Fruit fly (Drosophila melanogaster): ENCODE measurements around the gene Prp18.
A peak's percentile ranks its signal among the peaks of the same experiment; 100 is the strongest.

The Prp18 gene

DNA sequence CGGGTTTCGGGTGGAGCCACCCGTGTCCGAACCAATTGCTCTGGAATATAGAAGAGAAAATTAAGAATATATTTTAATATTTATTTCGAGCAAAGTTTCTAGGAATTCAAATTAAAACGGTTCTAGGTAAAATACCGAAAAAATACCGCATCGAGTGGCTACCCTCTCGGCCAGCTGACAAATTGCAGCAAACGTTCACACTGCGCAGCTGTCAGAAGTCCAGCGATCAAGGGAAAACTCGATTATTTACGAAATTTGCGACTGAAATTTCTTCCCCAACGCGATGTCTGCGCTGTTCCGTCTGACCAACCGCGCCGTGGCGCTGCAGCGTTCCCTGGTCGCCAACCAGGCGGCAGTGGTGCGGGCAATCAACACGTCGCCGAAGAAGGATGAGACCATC, 3.9 kb downstream of the Prp18 start, which contains the start of gene NP15.6:
Gene NP15.6, plus strand, starts transcription at position 204 of the 400 bp plus-strand sequence.
- no peak for TF ChIP-seq usp (GFP tag; optimal IDR thresholded peaks at IDR 0.05)
- no peak for TF ChIP-seq jim (GFP tag; optimal IDR thresholded peaks at IDR 0.05)
- TF ChIP-seq Abd-B (GFP tag; optimal IDR thresholded peaks at IDR 0.05): no peak
- no peak for TF ChIP-seq CrebA (GFP tag; optimal IDR thresholded peaks at IDR 0.05; ENCODE audit: borderline replicate concordance)
- no peak for TF ChIP-seq Mio (GFP tag; optimal IDR thresholded peaks at IDR 0.05)
- TF ChIP-seq sage (GFP tag; optimal IDR thresholded peaks at IDR 0.05): no peak
- TF ChIP-seq Hnf4 (GFP tag; optimal IDR thresholded peaks at IDR 0.05): no peak
- TF ChIP-seq rgr (GFP tag; optimal IDR thresholded peaks at IDR 0.05): no peak
- TF ChIP-seq dl (GFP tag; optimal IDR thresholded peaks at IDR 0.05; ENCODE audit: insufficient read depth in 1 of 2, partially characterized antibody in 2 of 2): no peak
- no peak for TF ChIP-seq CG9705 (GFP tag; optimal IDR thresholded peaks at IDR 0.05)
- TF ChIP-seq pan (optimal IDR thresholded peaks at IDR 0.05): no peak

- no peak for TF ChIP-seq Vsx2 (GFP tag; optimal IDR thresholded peaks at IDR 0.05; ENCODE audit: partially characterized antibody)
- TF ChIP-seq pan (optimal IDR thresholded peaks at IDR 0.05): no peak
- no peak for TF ChIP-seq sage (GFP tag; optimal IDR thresholded peaks at IDR 0.05)
- no peak for TF ChIP-seq Abd-B (GFP tag; optimal IDR thresholded peaks at IDR 0.05)
- TF ChIP-seq HLH106 (tag; optimal IDR thresholded peaks at IDR 0.05): no peak
- no peak for TF ChIP-seq sv (GFP tag; optimal IDR thresholded peaks at IDR 0.05)
- no peak for TF ChIP-seq Rel (GFP tag; optimal IDR thresholded peaks at IDR 0.05)
- no peak for TF ChIP-seq Rel (tag; optimal IDR thresholded peaks at IDR 0.05)
- no peak for TF ChIP-seq GATAd (GFP tag; optimal IDR thresholded peaks at IDR 0.05)
- no peak for TF ChIP-seq Myc (optimal IDR thresholded peaks at IDR 0.05)
- no peak for TF ChIP-seq Dif (GFP tag; optimal IDR thresholded peaks at IDR 0.05; ENCODE audit: partially characterized antibody)
- no peak for TF ChIP-seq dl (GFP tag; optimal IDR thresholded peaks at IDR 0.05; ENCODE audit: insufficient read depth in 1 of 2, partially characterized antibody in 2 of 2)
- TF ChIP-seq Mio (GFP tag; optimal IDR thresholded peaks at IDR 0.05): no peak
- no peak for TF ChIP-seq CrebA (GFP tag; optimal IDR thresholded peaks at IDR 0.05; ENCODE audit: borderline replicate concordance)
- TF ChIP-seq lola (GFP tag; optimal IDR thresholded peaks at IDR 0.05): no peak
- no peak for TF ChIP-seq CG32264 (GFP tag; optimal IDR thresholded peaks at IDR 0.05)
Measured at dm6 chr3R:19024761-19025160, 6.3 kb downstream of the Prp18 start, which contains the start of gene CG14285. TSS of gene CG14285 (plus strand) at chr3R:19025099.

dm6 chr3R:19023862-19024261, 7.2 kb downstream of the Prp18 start, which contains the start of the genes CG6005 and CG14286:
TSS of gene CG6005 (minus strand) at chr3R:19024030.
TSS of gene CG14286 (plus strand) at chr3R:19024092.
- TF ChIP-seq Sp1 (GFP tag; optimal IDR thresholded peaks at IDR 0.05): peak; percentile 2
- TF ChIP-seq rgr (GFP tag; optimal IDR thresholded peaks at IDR 0.05): peak; percentile 66
- TF ChIP-seq HLH106 (tag; optimal IDR thresholded peaks at IDR 0.05): peak; percentile 17
- TF ChIP-seq ey (GFP tag; optimal IDR thresholded peaks at IDR 0.05): peak; percentile 49
- TF ChIP-seq sv (GFP tag; optimal IDR thresholded peaks at IDR 0.05): peak; percentile 41
- peak; percentile 26 for TF ChIP-seq psq (GFP tag; optimal IDR thresholded peaks at IDR 0.05)
- no peak for TF ChIP-seq dsf (GFP tag; optimal IDR thresholded peaks at IDR 0.05; ENCODE audit: borderline replicate concordance)
- peak; percentile 46 for TF ChIP-seq br (GFP tag; optimal IDR thresholded peaks at IDR 0.05)
- no peak for TF ChIP-seq usp (GFP tag; optimal IDR thresholded peaks at IDR 0.05)
- TF ChIP-seq Hnf4 (GFP tag; optimal IDR thresholded peaks at IDR 0.05): no peak
- TF ChIP-seq brk (GFP tag; optimal IDR thresholded peaks at IDR 0.05): no peak
- peak; percentile 49 for TF ChIP-seq h (GFP tag; optimal IDR thresholded peaks at IDR 0.05)
- TF ChIP-seq OdsH (GFP tag; optimal IDR thresholded peaks at IDR 0.05): peak; percentile 47
- no peak for TF ChIP-seq CG9705 (GFP tag; optimal IDR thresholded peaks at IDR 0.05)
- no peak for TF ChIP-seq Abd-B (GFP tag; optimal IDR thresholded peaks at IDR 0.05)
- peak in 1 of 2 experiments; percentile 67 for TF ChIP-seq foxo (GFP tag; optimal IDR thresholded peaks at IDR 0.05)
- peak; percentile 73 for TF ChIP-seq Hr83 (GFP tag; optimal IDR thresholded peaks at IDR 0.05; ENCODE audit: poor library complexity, severe bottlenecking)
- peak; percentile 39 for TF ChIP-seq fru (GFP tag; optimal IDR thresholded peaks at IDR 0.05)

- TF ChIP-seq Dif (GFP tag; optimal IDR thresholded peaks at IDR 0.05; ENCODE audit: partially characterized antibody) (no peak), Dfd (GFP tag; optimal IDR thresholded peaks at IDR 0.05) (no peak), Mio (GFP tag; optimal IDR thresholded peaks at IDR 0.05) (no peak), br (GFP tag; optimal IDR thresholded peaks at IDR 0.05) (no peak), jim (GFP tag; optimal IDR thresholded peaks at IDR 0.05) (no peak), tai (GFP tag; optimal IDR thresholded peaks at IDR 0.05) (no peak), HLH106 (tag; optimal IDR thresholded peaks at IDR 0.05) (no peak), dl (GFP tag; optimal IDR thresholded peaks at IDR 0.05; ENCODE audit: insufficient read depth in 1 of 2, partially characterized antibody in 2 of 2) (no peak), Abd-B (GFP tag; optimal IDR thresholded peaks at IDR 0.05) (no peak), OdsH (GFP tag; optimal IDR thresholded peaks at IDR 0.05) (no peak), CrebA (GFP tag; optimal IDR thresholded peaks at IDR 0.05; ENCODE audit: borderline replicate concordance) (no peak)
Measured at dm6 chr3R:19017318-19018043, 13.6 kb downstream of the Prp18 start.

All from whole organism, wandering third instar larva.